Fruit fly (Drosophila melanogaster): ENCODE results near the gene Pgant6.

Gene Pgant6

dm6 chr3L:2799110-2799618 is 17.1 kb downstream of the Pgant6 start (continued):
- TF ChIP-seq Ssrp (tag; optimal IDR thresholded peaks at IDR 0.05) (peak; percentile 26), en (GFP tag; optimal IDR thresholded peaks at IDR 0.05) (no peak), bab2 (GFP tag; optimal IDR thresholded peaks at IDR 0.05) (no peak), CG1603 (tag; optimal IDR thresholded peaks at IDR 0.05) (peak; percentile 45), Vsx1 (GFP tag; optimal IDR thresholded peaks at IDR 0.05) (peak; percentile 64), sens-2 (GFP tag; IDR thresholded peaks at IDR 0.05) (0 out of 2 replicates have a peak, but pooled peaks have one; percentile 50), bcd (GFP tag; optimal IDR thresholded peaks at IDR 0.05) (peak; percentile 48), CG12071 (GFP tag; optimal IDR thresholded peaks at IDR 0.05) (peak; percentile 87), klu (GFP tag; IDR thresholded peaks at IDR 0.05) (no peak), Mes4 (GFP tag; optimal IDR thresholded peaks at IDR 0.05) (no peak), CG10366 (GFP tag; IDR thresholded peaks at IDR 0.05) (no peak), CG17385 (GFP tag; optimal IDR thresholded peaks at IDR 0.05) (peak; percentile 39), mirr (GFP tag; optimal IDR thresholded peaks at IDR 0.05) (peak; percentile 95), CG34376 (GFP tag; optimal IDR thresholded peaks at IDR 0.05) (peak; percentile 79), sug (tag; optimal IDR thresholded peaks at IDR 0.05) (peak; percentile 89), Stat92E (GFP tag; optimal IDR thresholded peaks at IDR 0.05) (no peak), CG18476 (GFP tag; optimal IDR thresholded peaks at IDR 0.05) (no peak), odd (GFP tag; optimal IDR thresholded peaks at IDR 0.05) (peak; percentile 76), CG4282 (GFP tag; optimal IDR thresholded peaks at IDR 0.05) (no peak), sr (GFP tag; IDR thresholded peaks at IDR 0.05) (peak; percentile 2; the same call in 1 of the 3 replicates), fd102C (GFP tag; optimal IDR thresholded peaks at IDR 0.05) (peak; percentile 21), pnt (GFP tag; optimal IDR thresholded peaks at IDR 0.05) (no peak), CG30403 (GFP tag; optimal IDR thresholded peaks at IDR 0.05) (peak; percentile 51), CG11247 (GFP tag; IDR thresholded peaks at IDR 0.05) (no peak), CG2129 (GFP tag; IDR thresholded peaks at IDR 0.05; ENCODE audit: partially characterized antibody) (no peak), dmrt99B (tag; optimal IDR thresholded peaks at IDR 0.05) (peak; percentile 71), CG11696 (GFP tag; IDR thresholded peaks at IDR 0.05) (peak; percentile 33; the same call in 1 of the 2 replicates), h (optimal IDR thresholded peaks at IDR 0.05) (no peak), CG32772 (GFP tag; IDR thresholded peaks at IDR 0.05) (no peak), CG7372 (GFP tag; IDR thresholded peaks at IDR 0.05) (no peak), CG14441 (GFP tag; IDR thresholded peaks at IDR 0.05) (peak; percentile 20; the same call in 1 of the 2 replicates), CG7839 (tag; optimal IDR thresholded peaks at IDR 0.05) (peak; percentile 78), HmgZ (tag; optimal IDR thresholded peaks at IDR 0.05) (peak; percentile 28), pzg (GFP tag; optimal IDR thresholded peaks at IDR 0.05) (no peak), luna (GFP tag; optimal IDR thresholded peaks at IDR 0.05) (no peak), CG4730 (GFP tag; IDR thresholded peaks at IDR 0.05) (no peak), CG1024 (GFP tag; IDR thresholded peaks at IDR 0.05) (no peak), CG13296 (GFP tag; optimal IDR thresholded peaks at IDR 0.05) (peak; percentile 81), CG1529 (GFP tag; optimal IDR thresholded peaks at IDR 0.05) (peak; percentile 30), CG13894 (tag; optimal IDR thresholded peaks at IDR 0.05) (peak; percentile 61), CG2202 (tag; optimal IDR thresholded peaks at IDR 0.05) (peak; percentile 44), hb (GFP tag; IDR thresholded peaks at IDR 0.05; ENCODE audit: partially characterized antibody) (no peak), otp (GFP tag; IDR thresholded peaks at IDR 0.05) (0 out of 3 replicates have a peak, but pooled peaks have one; percentile 16), HmgD (GFP tag; optimal IDR thresholded peaks at IDR 0.05) (no peak), CG15011 (GFP tag; optimal IDR thresholded peaks at IDR 0.05) (peak; percentile 34), CG10979 (tag; optimal IDR thresholded peaks at IDR 0.05) (peak; percentile 49), nerfin-1 (tag; optimal IDR thresholded peaks at IDR 0.05) (peak; percentile 47), CG12942 (GFP tag; optimal IDR thresholded peaks at IDR 0.05) (no peak), CG11560 (tag; IDR thresholded peaks at IDR 0.05) (no peak), Antp (GFP tag; optimal IDR thresholded peaks at IDR 0.05) (no peak), CG17829 (tag; optimal IDR thresholded peaks at IDR 0.05) (peak; percentile 28)

Measured in whole organism, embryonic.